Fruit fly (Drosophila melanogaster) Kc167 (cell line): Measurements from ENCODE around the gene CG16820.

Experiments
- Myc ChIP-seq: fragments of >200 bp; optimal IDR thresholded peaks from 2 replicates; lab custom pipeline; 2017; ENCODE audit warnings: missing external identifiers
- Sin3A ChIP-seq: fragments of >200 bp; optimal IDR thresholded peaks from 2 replicates; lab custom pipeline; 2018; ENCODE audit warnings: missing external identifiers
- h ChIP-seq: fragments of >200 bp; optimal IDR thresholded peaks from 3 replicates; lab custom pipeline; 2018; ENCODE audit warnings: missing external identifiers
- insv ChIP-seq: fragments of >200 bp; optimal IDR thresholded peaks from 3 replicates; lab custom pipeline; 2018; ENCODE audit warnings: missing external identifiers
- psq ChIP-seq: fragments of >200 bp; optimal IDR thresholded peaks from 2 replicates; lab custom pipeline; 2017; ENCODE audit warnings: missing external identifiers
- ttk ChIP-seq: sonication (Bioruptor generic); optimal IDR thresholded peaks from 2 replicates; lab custom pipeline; 2017; ENCODE audit warnings: missing external identifiers

The CG16820 gene

DNA sequence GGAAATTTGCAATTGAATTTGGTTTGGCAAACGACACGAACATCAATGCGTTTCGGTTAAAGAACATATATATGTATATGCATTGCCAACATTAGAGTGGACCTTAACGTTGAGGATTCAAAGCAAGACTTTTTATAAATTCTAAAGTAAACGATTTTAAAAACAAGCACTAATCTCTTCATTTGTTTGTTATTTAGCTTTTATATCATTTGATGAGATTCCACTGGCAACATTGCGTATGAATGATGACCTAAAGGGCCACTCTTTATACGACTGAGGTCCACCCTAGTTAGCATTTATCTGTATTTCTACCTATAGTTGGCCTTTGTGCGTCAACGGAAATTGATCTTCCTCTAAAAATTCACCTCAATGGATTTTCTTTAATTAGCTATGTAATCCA lies 12.7 kb downstream of the CG16820 start:
- no peak for TF ChIP-seq insv (lab: Kevin White, UChicago)
- TF ChIP-seq psq (lab: Kevin White, UChicago), result no peak
- no peak for TF ChIP-seq Sin3A (lab: Kevin White, UChicago)
- TF ChIP-seq h (lab: Kevin White, UChicago), result no peak
- no peak for TF ChIP-seq ttk (lab: Kevin White, UChicago)
- no peak for TF ChIP-seq Myc (lab: Kevin White, UChicago)

DNA sequence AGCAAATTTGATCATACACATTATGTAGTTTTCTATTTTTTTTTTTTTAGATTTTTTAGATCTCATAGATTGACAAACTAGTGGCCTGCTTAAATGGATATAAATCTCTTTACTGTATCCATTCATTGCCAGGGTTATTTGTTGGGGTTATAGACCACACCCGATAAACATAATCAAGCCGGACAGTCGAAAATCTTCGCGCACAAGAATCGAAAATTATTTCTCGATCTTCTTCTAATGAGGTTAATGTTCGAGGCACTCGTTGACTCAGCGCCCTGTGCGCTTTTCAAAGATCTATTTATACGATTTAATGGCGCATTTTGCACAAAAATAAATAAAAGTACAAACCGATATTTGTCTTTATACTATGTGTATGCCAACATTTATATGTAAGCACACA lies 13.6 kb downstream of the CG16820 start, which contains the start of gene CG31730:
Gene CG31730, minus strand, starts transcription at position 101 of the 400 bp plus-strand sequence.
- TF ChIP-seq psq (lab: Kevin White, UChicago) (no peak), Myc (lab: Kevin White, UChicago) (no peak), h (lab: Kevin White, UChicago) (no peak), Sin3A (lab: Kevin White, UChicago) (no peak), insv (lab: Kevin White, UChicago) (no peak), ttk (lab: Kevin White, UChicago) (no peak)

DNA sequence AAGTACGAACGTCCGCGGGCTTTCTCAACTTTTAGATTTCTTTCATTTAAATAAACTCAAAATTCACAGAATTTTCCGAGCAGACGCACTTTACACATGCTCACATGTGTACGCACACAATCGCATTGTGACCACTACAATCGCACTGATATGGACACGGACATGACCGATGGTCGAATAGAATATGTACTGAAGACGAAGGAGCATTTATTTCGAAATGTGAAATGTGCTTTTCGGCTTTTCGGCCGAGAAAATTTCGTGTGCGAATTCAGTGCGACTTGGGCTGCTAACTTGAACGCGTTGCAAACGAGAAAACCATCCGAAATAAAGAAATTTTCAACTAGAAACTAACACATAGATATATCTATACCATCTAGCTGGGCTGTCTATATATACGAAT lies 14.7 kb downstream of the CG16820 start, which contains the start of gene CG44085:
Gene CG44085, plus strand, starts transcription at position 269 of the 400 bp plus-strand sequence.
- TF ChIP-seq insv (lab: Kevin White, UChicago), result no peak
- TF ChIP-seq h (lab: Kevin White, UChicago), result no peak
- TF ChIP-seq Sin3A (lab: Kevin White, UChicago), result no peak
- TF ChIP-seq Myc (lab: Kevin White, UChicago), result no peak
- TF ChIP-seq ttk (lab: Kevin White, UChicago), result no peak
- no peak for TF ChIP-seq psq (lab: Kevin White, UChicago)

DNA sequence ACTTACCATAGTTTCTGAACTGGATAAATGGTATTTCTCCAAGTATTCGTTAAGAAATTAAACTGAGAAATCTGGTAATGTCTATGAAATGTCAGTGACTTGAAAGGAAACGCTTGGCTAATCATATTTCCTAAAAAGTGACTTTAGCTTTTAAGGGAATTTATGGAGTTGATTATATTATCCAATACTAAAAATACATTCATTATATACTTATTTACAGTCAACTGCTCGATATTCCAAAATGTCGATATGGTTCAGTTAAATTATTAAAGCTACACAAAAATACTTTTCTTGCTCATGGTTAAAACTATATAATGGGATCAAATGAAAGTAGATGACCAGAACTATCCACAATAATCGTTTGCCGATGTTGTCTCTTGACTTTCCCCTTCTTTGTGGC lies 19.7 kb downstream of the CG16820 start, which contains the start of gene CG31848:
Gene CG31848, minus strand, starts transcription at position 101 of the 400 bp plus-strand sequence.
- no peak for TF ChIP-seq Sin3A (lab: Kevin White, UChicago)
- TF ChIP-seq insv (lab: Kevin White, UChicago), result no peak
- no peak for TF ChIP-seq ttk (lab: Kevin White, UChicago)
- no peak for TF ChIP-seq Myc (lab: Kevin White, UChicago)
- TF ChIP-seq h (lab: Kevin White, UChicago), result no peak
- no peak for TF ChIP-seq psq (lab: Kevin White, UChicago)

DNA sequence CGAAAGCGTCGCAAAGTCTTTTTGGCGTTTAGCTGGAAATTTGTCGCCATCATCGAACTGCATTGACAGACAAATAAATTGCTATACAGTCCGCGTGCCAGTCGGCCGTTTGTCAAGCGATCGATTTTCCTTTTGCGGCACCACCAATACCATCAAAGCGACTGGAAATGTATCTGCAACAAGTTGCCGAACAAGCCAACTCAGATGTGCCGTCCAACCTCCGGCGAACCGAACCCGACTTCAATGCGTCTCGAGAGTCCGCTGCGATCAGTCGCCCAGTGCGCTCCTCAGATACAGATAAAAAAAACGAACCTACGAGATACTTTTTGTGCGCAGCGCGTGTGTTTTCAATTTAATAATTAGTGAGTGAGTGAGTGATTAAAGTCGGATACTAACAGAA lies 20.6 kb downstream of the CG16820 start:
- TF ChIP-seq h (lab: Kevin White, UChicago), result no peak
- no peak for TF ChIP-seq psq (lab: Kevin White, UChicago)
- TF ChIP-seq ttk (lab: Kevin White, UChicago), result no peak
- TF ChIP-seq Sin3A (lab: Kevin White, UChicago), result no peak
- TF ChIP-seq insv (lab: Kevin White, UChicago), result no peak
- TF ChIP-seq Myc (lab: Kevin White, UChicago), result no peak

DNA sequence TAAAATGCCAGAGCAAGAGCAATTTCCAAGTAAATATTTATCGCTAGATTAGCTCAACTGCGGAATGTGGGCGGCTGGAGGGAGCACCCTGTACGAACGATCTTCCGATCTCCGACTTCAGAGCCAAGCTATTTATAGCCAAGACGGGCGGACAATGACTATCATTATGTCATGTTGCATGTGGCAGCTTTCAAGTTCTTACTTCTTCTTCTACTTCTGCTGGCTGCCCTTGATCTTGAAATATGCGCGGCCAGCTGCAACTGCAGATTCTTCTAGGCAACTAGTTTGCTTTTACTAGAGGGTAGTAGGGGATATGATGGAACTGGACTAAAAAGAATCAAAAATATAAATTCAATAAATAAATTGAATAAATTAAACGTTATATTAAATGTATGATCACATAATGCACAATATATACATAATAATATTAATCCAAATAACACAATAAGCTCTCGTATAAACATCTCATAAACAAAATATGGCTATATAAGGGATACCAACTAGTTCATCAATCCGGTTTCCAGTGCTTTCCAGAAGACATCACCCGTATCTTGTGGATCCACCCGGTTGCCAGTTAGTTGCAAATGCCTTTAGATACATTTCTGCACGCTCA lies 22.1 kb downstream of the CG16820 start:
- no peak for TF ChIP-seq insv (lab: Kevin White, UChicago)
- no peak for TF ChIP-seq Myc (lab: Kevin White, UChicago)

DNA sequence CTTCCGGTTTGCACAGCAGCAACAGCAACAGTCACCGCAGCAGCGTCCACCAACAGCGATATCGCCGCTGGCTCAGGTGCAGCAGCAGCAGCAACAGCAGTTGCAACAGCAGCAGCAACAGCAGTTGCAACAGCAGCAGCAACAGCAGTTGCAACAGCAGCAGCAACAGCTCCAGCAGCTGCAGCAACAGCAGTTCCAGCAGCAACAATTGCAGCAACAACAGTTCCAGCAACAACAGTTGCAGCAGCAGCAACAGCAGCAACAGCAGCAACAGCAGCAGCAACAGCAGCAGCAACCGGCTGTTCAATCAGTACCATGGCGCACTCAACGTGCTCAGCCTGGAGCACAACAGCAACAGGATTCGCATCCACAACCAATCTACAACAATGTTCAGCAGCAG lies 26.5 kb downstream of the CG16820 start:
- TF ChIP-seq insv (lab: Kevin White, UChicago), result no peak

DNA sequence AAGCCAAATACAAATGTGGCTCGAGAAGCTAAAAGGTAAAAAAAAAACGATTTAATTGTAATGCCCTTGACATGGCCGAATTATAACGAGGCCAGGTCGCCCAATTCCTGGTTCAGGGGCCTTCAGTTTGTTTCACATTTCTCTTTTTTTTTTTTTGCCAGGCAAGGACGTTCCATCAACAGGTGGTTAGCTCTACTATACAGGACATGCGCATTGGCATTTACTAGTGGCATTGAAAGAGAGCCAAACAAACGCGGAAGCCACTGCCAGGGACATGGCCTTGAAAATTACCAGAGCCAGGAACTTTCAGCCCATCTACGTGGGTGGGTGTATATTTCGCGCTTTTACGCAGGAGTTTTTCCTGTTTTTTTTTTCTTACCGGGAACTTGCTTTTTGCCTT lies 39.8 kb downstream of the CG16820 start:
- TF ChIP-seq h (lab: Kevin White, UChicago) (no peak), insv (lab: Kevin White, UChicago) (no peak), Myc (lab: Kevin White, UChicago) (no peak), Sin3A (lab: Kevin White, UChicago) (no peak), ttk (lab: Kevin White, UChicago) (no peak), psq (lab: Kevin White, UChicago) (no peak)

DNA sequence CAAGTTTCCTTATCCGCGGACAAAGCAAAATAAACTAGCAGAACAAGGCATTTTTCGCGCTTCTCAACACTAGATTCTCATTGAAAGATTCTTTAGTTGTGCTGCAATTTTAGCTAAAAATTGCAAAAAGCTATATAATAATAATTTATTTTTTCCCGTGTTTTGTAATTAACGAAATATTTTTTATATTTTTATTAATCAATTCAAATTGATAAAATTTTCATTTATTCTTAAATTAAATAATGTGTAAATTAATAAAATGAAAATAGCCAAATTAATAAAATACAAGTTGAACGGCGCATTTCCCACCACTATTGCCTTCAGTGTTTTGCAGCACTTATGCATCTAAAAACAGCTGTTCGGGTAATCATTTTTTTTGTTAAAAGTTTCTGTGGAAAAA lies 40.4 kb downstream of the CG16820 start, which contains the start of the genes Drep4 and Uvrag:
Gene Drep4, minus strand, starts transcription at position 7 of the 400 bp plus-strand sequence.
Gene Uvrag, plus strand, starts transcription at position 322 of the 400 bp plus-strand sequence.
- TF ChIP-seq h (lab: Kevin White, UChicago), result no peak
- TF ChIP-seq insv (lab: Kevin White, UChicago), result no peak
- TF ChIP-seq Sin3A (lab: Kevin White, UChicago), result no peak
- TF ChIP-seq psq (lab: Kevin White, UChicago), result no peak
- TF ChIP-seq Myc (lab: Kevin White, UChicago), result no peak
- no peak for TF ChIP-seq ttk (lab: Kevin White, UChicago)

DNA sequence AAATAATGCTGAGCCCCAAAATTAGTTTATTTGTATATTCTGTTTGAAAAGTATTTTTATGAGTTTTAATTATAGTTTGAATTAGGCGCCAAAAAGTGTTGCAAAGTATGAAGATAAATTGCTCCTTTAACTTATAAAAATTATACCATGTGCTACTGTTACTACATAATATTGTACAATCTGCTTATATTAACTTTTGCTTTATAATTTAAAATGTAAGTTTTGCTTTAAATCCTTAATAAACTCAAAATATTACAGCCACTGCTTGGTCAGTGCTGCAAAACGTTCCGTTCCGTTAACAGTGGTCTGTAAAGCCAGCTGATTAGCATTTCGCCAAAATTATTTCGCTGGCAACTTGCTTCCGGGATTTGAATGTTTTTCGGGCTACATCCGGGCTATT lies 43.7 kb downstream of the CG16820 start, which contains the start of gene CG31729:
Gene CG31729, plus strand, starts transcription at position 309 of the 400 bp plus-strand sequence.
- TF ChIP-seq Myc (lab: Kevin White, UChicago) (no peak), insv (lab: Kevin White, UChicago) (no peak), ttk (lab: Kevin White, UChicago) (no peak), h (lab: Kevin White, UChicago) (no peak), Sin3A (lab: Kevin White, UChicago) (no peak), psq (lab: Kevin White, UChicago) (no peak)

DNA sequence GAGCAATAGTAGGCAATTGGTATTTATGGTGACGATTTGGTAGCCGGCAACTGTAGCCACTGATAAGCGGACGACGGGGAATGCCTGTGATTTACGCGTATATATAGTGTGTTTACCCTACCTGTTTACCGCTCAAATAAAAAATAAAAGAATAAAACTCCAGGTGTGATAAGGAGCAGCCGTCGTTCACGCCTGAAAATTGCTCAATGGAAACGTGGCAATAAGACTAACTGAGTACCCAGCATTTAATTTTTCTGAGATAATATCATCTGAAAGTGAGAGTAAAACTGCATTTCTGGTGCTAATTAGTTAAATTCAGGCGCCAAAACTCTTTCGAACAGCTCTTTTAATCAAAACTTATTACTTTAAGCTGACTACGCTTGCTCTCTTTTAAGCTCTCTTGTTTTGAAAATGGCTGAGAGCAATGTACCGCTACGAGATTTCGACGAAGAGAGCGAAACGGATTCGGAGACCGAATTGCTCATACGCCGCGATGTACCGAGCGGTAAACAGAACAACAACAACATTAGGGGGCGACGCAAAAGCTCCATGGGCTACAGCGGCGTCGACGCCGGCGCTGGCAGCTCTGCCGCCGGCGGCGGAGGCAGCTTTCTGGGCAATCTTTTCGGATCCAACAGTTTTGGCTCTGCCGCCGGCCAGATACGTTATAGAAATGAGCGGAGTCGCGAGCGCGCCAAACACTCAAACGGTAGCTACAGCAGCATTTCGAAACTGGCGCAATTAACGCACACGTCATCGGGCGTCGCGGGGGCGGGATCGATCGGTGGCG lies 44.4 kb downstream of the CG16820 start:
- no peak for TF ChIP-seq Sin3A (lab: Kevin White, UChicago)
- no peak for TF ChIP-seq insv (lab: Kevin White, UChicago)
- no peak for TF ChIP-seq Myc (lab: Kevin White, UChicago)
- TF ChIP-seq ttk (lab: Kevin White, UChicago), result no peak
- no peak for TF ChIP-seq psq (lab: Kevin White, UChicago)
- no peak for TF ChIP-seq h (lab: Kevin White, UChicago)
